Fruit fly (Drosophila melanogaster): ENCODE data around the gene CG15572.

The CG15572 gene

dm6 chrX:4268401-4268800 is at the start of gene CG15572:
Gene CG15572 (plus strand): TSS chrX:4268701.
- TF ChIP-seq CTCF (optimal IDR thresholded peaks at IDR 0.05) = no peak

DNA sequence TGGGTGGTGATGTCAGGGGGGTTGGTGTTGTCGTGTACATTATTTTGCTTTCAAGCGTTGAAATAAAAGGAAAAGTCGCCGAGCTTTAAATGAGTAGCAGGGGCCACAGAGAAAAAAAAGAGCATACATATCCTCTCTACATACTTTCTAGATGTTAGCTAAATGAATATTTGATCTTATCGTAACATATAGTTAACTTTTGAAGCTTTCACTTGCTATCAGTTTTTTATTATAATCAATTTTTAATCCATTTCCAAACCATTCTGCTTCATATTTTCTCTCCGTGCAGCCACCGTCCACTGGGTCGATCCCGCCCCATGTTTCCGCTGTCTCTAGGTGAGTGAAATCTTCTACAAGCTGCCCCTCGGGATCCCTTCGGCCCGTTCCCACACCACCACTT is 43.5 kb upstream of the CG15572 start:
- no peak for TF ChIP-seq CG8478 (optimal IDR thresholded peaks at IDR 0.05)
- no peak for TF ChIP-seq CTCF (optimal IDR thresholded peaks at IDR 0.05)

DNA sequence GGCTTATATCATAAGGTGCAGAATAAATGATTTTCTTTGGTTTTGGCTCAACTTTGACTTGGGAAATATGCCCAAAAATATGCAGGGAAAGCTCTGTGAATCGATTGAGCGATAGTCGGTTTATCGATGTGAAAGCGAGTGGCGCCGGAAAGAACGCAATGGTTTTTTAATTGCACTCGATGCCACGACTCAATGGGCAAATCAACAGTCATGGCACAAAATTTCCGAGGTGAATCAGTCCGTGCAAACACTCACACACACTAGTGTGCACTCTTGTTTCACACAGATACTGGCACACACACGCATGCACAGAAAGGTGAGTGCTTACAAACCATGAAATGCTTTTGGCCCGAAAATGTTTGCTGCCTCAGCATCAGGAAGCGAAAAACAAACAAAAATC is 28.4 kb upstream of the CG15572 start:
- TF ChIP-seq CTCF (optimal IDR thresholded peaks at IDR 0.05) (no peak), CG8478 (optimal IDR thresholded peaks at IDR 0.05) (no peak)

DNA sequence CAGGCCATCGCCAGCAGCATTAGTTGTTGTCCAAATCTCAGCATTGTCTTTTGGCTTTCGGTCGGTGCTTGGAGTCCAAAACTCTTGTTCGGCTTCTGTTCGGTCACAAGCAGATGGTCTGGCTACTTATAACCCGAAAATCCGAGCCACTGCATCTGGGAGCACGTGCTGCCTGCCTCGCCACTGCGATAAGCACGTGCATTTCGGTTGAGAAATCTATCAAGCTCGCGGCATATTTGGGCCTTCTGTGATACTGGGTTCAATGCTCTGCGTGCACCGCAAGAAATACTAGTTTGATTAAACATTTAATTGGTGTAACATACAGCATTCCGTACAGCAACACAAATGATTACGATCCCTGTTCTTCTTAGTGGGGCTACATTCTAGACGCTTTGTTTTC is 25.8 kb upstream of the CG15572 start, which contains the start of gene Femcoat:
Gene Femcoat (minus strand): TSS at position 101 of the 400 bp plus-strand sequence.
- TF ChIP-seq CTCF (optimal IDR thresholded peaks at IDR 0.05) = no peak
- TF ChIP-seq CG8478 (optimal IDR thresholded peaks at IDR 0.05) = no peak

dm6 chrX:4246039-4246438 is 22.5 kb upstream of the CG15572 start, which contains the start of gene Muc4B:
Gene Muc4B (minus strand): TSS chrX:4246139.
- TF ChIP-seq CTCF (optimal IDR thresholded peaks at IDR 0.05) (no peak), CG8478 (optimal IDR thresholded peaks at IDR 0.05) (no peak)

- TF ChIP-seq CG8478 (optimal IDR thresholded peaks at IDR 0.05) = no peak
- TF ChIP-seq CTCF (optimal IDR thresholded peaks at IDR 0.05) = no peak
Observed at dm6 chrX:4247013-4247412, 21.5 kb upstream of the CG15572 start, which contains the start of gene CG43134. Gene CG43134 (plus strand): TSS chrX:4247313.

- no peak for TF ChIP-seq CG8478 (optimal IDR thresholded peaks at IDR 0.05)
- no peak for TF ChIP-seq CTCF (optimal IDR thresholded peaks at IDR 0.05)
Observed at dm6 chrX:4248077-4248476, 20.4 kb upstream of the CG15572 start, which contains the start of gene CG43135. Gene CG43135 (plus strand): TSS chrX:4248377.

DNA sequence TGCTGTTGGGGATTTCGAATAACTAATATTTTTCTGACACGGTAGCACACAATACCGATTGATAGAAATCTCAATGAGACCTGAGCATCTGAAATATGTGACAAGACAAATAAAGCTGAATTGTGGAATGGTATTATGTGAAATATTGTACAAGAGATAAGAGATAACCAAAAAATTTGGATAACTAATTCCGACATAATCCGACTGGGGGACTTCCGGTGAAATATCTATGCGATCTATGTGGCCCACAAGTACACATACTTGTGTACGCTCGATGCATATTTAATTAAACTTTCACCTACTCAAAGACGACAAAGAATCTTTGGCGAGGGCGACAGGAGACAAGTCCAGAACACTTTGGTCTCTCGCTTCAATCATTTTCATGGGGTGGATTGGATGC is 15.8 kb upstream of the CG15572 start, which contains the start of gene CG15576:
Gene CG15576 (minus strand): TSS at position 101 of the 400 bp plus-strand sequence.
- TF ChIP-seq CG8478 (optimal IDR thresholded peaks at IDR 0.05) = no peak
- no peak for TF ChIP-seq CTCF (optimal IDR thresholded peaks at IDR 0.05)

- TF ChIP-seq CTCF (optimal IDR thresholded peaks at IDR 0.05) (no peak), CG8478 (optimal IDR thresholded peaks at IDR 0.05) (no peak)
Observed at dm6 chrX:4262661-4263060, 5.8 kb upstream of the CG15572 start.

DNA sequence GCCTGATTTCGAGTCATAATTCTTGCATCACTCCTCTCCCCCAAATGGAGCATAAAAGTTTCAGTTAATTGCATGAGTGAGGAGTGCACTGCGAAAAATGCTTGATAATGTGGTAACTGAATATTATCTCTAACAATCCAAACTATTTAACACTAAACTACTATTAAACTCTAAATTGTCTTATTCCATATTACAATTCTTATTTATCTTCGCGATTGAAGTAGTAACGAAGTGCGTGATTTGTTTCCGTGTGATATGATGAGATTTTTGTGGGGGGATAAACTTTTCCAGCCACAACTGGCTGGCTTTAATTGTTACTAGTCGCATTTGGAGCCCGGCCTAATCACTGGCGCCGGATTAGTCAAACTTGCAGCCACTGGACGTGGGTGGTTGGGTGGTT is 4.2 kb upstream of the CG15572 start:
- no peak for TF ChIP-seq CTCF (optimal IDR thresholded peaks at IDR 0.05)
- no peak for TF ChIP-seq CG8478 (optimal IDR thresholded peaks at IDR 0.05)

- TF ChIP-seq CG8478 (optimal IDR thresholded peaks at IDR 0.05) (no peak), CTCF (optimal IDR thresholded peaks at IDR 0.05) (no peak)
Observed at dm6 chrX:4265327-4265726, 3.2 kb upstream of the CG15572 start.

dm6 chrX:4265797-4266196 is 2.7 kb upstream of the CG15572 start, which contains the start of gene CG12691:
Gene CG12691 (plus strand): TSS chrX:4266097.
- TF ChIP-seq CG8478 (optimal IDR thresholded peaks at IDR 0.05) = no peak
- no peak for TF ChIP-seq CTCF (optimal IDR thresholded peaks at IDR 0.05)

dm6 chrX:4273499-4273898 is 5.0 kb downstream of the CG15572 start:
- TF ChIP-seq CTCF (optimal IDR thresholded peaks at IDR 0.05) (no peak), CG8478 (optimal IDR thresholded peaks at IDR 0.05) (no peak)

dm6 chrX:4276900-4277299 is 8.4 kb downstream of the CG15572 start, which contains the start of gene CG15577:
Gene CG15577 (minus strand): TSS chrX:4277000.
- no peak for TF ChIP-seq CTCF (optimal IDR thresholded peaks at IDR 0.05)
- TF ChIP-seq CG8478 (optimal IDR thresholded peaks at IDR 0.05) = no peak

DNA sequence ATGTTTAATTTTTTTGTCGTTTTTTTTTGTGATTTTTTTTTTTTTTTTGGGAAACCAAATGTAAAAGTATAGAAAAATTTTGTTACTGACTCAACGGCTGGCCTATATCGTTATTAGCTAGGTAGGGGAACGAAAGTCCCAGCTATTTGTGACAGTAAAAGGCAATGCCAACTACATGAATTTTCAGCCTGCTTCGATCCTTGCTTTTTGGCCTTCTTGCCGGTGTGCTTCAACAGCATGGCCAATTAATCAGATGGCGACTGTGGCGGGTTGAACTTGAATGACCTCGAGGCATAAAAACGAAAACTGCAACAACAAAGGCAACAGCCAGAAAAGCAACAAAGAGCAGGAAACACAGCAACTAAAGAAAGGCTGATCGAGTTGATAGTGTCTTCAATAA is 9.4 kb downstream of the CG15572 start, which contains the start of gene CG15578:
Gene CG15578 (minus strand): TSS at position 101 of the 400 bp plus-strand sequence.
- TF ChIP-seq CG8478 (optimal IDR thresholded peaks at IDR 0.05) (no peak), CTCF (optimal IDR thresholded peaks at IDR 0.05) (no peak)

- TF ChIP-seq CG8478 (optimal IDR thresholded peaks at IDR 0.05) = no peak
- no peak for TF ChIP-seq CTCF (optimal IDR thresholded peaks at IDR 0.05)
Observed at dm6 chrX:4280769-4281168, 12.3 kb downstream of the CG15572 start.

- TF ChIP-seq CG8478 (optimal IDR thresholded peaks at IDR 0.05) = no peak
- TF ChIP-seq CTCF (optimal IDR thresholded peaks at IDR 0.05) = peak; percentile 81 to 82
Observed at dm6 chrX:4293418-4293817, 24.9 kb downstream of the CG15572 start.
